Fruit fly (Drosophila melanogaster): ENCODE data around the gene Cdk8.
A peak's percentile ranks its signal among the peaks of the same experiment; 100 is the strongest.

Gene Cdk8

dm6 chr3L:9836524-9837047, 1.9 kb downstream of the Cdk8 start, which contains the start of gene I-2 (continued):
- TF ChIP-seq sd (tag; optimal IDR thresholded peaks at IDR 0.05) (peak; percentile 55), Ptx1 (GFP tag; IDR thresholded peaks at IDR 0.05) (no peak), CG3995 (GFP tag; optimal IDR thresholded peaks at IDR 0.05) (peak; percentile 64), CG12299 (tag; optimal IDR thresholded peaks at IDR 0.05) (no peak), CG18599 (GFP tag; optimal IDR thresholded peaks at IDR 0.05) (no peak), sna (GFP tag; IDR thresholded peaks at IDR 0.05; ENCODE audit: partially characterized antibody) (peak; percentile 58), ewg (GFP tag; optimal IDR thresholded peaks at IDR 0.05) (no peak), Fer1 (GFP tag; optimal IDR thresholded peaks at IDR 0.05) (no peak), MTF-1 (GFP tag; optimal IDR thresholded peaks at IDR 0.05; ENCODE audit: borderline replicate concordance) (no peak), Blimp-1 (GFP tag; optimal IDR thresholded peaks at IDR 0.05) (no peak), mld (GFP tag; IDR thresholded peaks at IDR 0.05; ENCODE audit: partially characterized antibody) (0 out of 3 replicates have a peak, but pooled peaks have one; percentile 41), org-1 (GFP tag; optimal IDR thresholded peaks at IDR 0.05) (no peak), ham (GFP tag; IDR thresholded peaks at IDR 0.05) (no peak), HLH54F (GFP tag; optimal IDR thresholded peaks at IDR 0.05) (no peak), Mrtf (GFP tag; IDR thresholded peaks at IDR 0.05) (no peak), CG17361 (GFP tag; IDR thresholded peaks at IDR 0.05) (no peak), CG13624 (GFP tag; optimal IDR thresholded peaks at IDR 0.05) (no peak), CG15073 (GFP tag; optimal IDR thresholded peaks at IDR 0.05) (no peak), CG34376 (GFP tag; optimal IDR thresholded peaks at IDR 0.05) (no peak), Dek (tag; optimal IDR thresholded peaks at IDR 0.05) (peak; percentile 10), Lim3 (GFP tag; IDR thresholded peaks at IDR 0.05) (no peak), chm (GFP tag; IDR thresholded peaks at IDR 0.05) (0 out of 2 replicates have a peak, but pooled peaks have one; percentile 28), CG15514 (GFP tag; optimal IDR thresholded peaks at IDR 0.05) (peak; percentile 60), ase (GFP tag; IDR thresholded peaks at IDR 0.05) (no peak), chn (GFP tag; optimal IDR thresholded peaks at IDR 0.05) (peak; percentile 22), ash1 (GFP tag; optimal IDR thresholded peaks at IDR 0.05) (no peak), MBD-R2 (GFP tag; IDR thresholded peaks at IDR 0.05) (peak; percentile 84), CG13775 (GFP tag; optimal IDR thresholded peaks at IDR 0.05) (no peak), stc (GFP tag; IDR thresholded peaks at IDR 0.05) (no peak), CG10565 (GFP tag; optimal IDR thresholded peaks at IDR 0.05) (no peak), HHEX (GFP tag; optimal IDR thresholded peaks at IDR 0.05) (no peak), CG14667 (GFP tag; IDR thresholded peaks at IDR 0.05) (no peak), inv (GFP tag; IDR thresholded peaks at IDR 0.05; ENCODE audit: partially characterized antibody) (peak; percentile 63), GATAe (GFP tag; conservative IDR thresholded peaks at IDR 0.05) (no peak), CG10267 (tag; optimal IDR thresholded peaks at IDR 0.05) (peak; percentile 43), CG11723 (GFP tag; optimal IDR thresholded peaks at IDR 0.05) (no peak), Bteb2 (GFP tag; optimal IDR thresholded peaks at IDR 0.05) (no peak), nau (GFP tag; optimal IDR thresholded peaks at IDR 0.05) (no peak), hbn (GFP tag; IDR thresholded peaks at IDR 0.05; ENCODE audit: partially characterized antibody) (peak; percentile 70), CG2875 (GFP tag; optimal IDR thresholded peaks at IDR 0.05) (no peak), tna (GFP tag; IDR thresholded peaks at IDR 0.05; ENCODE audit: partially characterized antibody) (peak; percentile 60), sug (tag; optimal IDR thresholded peaks at IDR 0.05) (peak; percentile 39), PHDP (tag; optimal IDR thresholded peaks at IDR 0.05) (no peak), ro (GFP tag; IDR thresholded peaks at IDR 0.05) (no peak), CG10366 (GFP tag; IDR thresholded peaks at IDR 0.05) (peak; percentile 19; the same call in 1 of the 2 replicates), ap (GFP tag; IDR thresholded peaks at IDR 0.05) (no peak), Dll (GFP tag; IDR thresholded peaks at IDR 0.05; ENCODE audit: partially characterized antibody) (peak; percentile 87), CG6272 (GFP tag; IDR thresholded peaks at IDR 0.05) (no peak), sima (GFP tag; optimal IDR thresholded peaks at IDR 0.05) (no peak), grau (tag; optimal IDR thresholded peaks at IDR 0.05) (peak; percentile 34)

All from whole organism, embryonic.